Worm (Caenorhabditis elegans): Measurements from ENCODE around the gene Y73B6BL.23.

Y73B6BL.23 gene

DNA sequence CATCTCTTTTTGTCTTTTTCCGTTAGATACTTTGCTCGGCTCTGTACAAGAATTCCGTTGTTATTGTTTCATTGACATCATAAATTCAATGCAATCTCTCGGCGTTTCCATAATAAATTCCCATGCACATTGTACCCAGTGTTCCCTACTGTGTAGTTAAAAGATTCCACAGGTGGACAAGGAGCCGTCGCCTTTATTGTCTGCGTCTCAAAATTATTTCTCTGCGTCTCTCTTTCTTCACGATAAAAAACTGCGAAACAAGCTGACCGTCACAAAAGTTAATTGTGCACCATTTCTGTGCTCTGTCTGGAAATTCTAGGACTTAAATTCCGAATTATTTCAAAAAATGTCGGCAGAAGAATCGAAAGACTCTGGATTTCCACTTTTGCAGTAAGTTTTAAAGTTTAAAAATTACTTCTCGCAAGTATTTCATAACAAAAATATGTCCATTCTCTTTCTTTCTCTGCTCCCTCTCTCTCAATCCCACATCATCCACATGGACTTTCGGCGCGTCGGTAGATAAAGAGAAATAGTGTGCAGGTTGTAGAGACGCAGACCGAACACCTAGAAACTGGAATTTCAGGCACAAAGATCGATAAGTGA is 23.2 kb upstream of the Y73B6BL.23 start:
- TF ChIP-seq C34F6.9 (tag; optimal IDR thresholded peaks at IDR 0.05) = peak; percentile 2
- TF ChIP-seq unc-39 (tag; optimal IDR thresholded peaks at IDR 0.05) = no peak
- no peak for TF ChIP-seq lin-13 (GFP tag; optimal IDR thresholded peaks at IDR 0.05)
- peak; percentile 21 to 39 for TF ChIP-seq lsy-2 (tag; optimal IDR thresholded peaks at IDR 0.05)
- peak; percentile 26 for TF ChIP-seq gmeb-1 (tag; optimal IDR thresholded peaks at IDR 0.05)
- TF ChIP-seq sma-9 (GFP tag; optimal IDR thresholded peaks at IDR 0.05) = peak; percentile 42
- no peak for TF ChIP-seq sma-9 (tag; optimal IDR thresholded peaks at IDR 0.05)
- TF ChIP-seq unc-55 (GFP tag; optimal IDR thresholded peaks at IDR 0.05) = peak; percentile 23
- TF ChIP-seq F13H6.1 (tag; optimal IDR thresholded peaks at IDR 0.05) = peak; percentile 59

DNA sequence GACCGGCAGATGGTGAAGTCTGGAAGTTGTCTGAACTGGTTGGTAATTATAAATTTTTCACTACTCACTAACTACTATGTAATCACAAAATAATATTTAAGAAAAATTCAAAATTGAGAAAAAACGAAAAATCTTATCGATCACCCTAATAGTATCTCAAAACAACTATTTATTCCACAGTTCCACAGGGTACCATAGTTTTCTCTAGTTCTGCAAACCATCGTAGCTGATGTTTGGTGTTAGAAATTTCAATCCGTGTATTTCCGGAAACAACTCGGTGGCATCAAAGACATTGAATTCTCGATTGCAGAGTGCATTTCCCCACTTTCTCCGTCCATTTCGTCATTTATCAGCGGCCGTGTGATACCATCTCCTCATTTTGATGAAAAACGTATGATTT is 22.7 kb upstream of the Y73B6BL.23 start, which contains the start of gene Y73B6BL.31:
Y73B6BL.31 (plus strand) TSS at position 301 of the 400 bp plus-strand sequence.
- TF ChIP-seq ceh-16 (tag; optimal IDR thresholded peaks at IDR 0.05) (no peak), nhr-6 (tag; optimal IDR thresholded peaks at IDR 0.05) (no peak)

DNA sequence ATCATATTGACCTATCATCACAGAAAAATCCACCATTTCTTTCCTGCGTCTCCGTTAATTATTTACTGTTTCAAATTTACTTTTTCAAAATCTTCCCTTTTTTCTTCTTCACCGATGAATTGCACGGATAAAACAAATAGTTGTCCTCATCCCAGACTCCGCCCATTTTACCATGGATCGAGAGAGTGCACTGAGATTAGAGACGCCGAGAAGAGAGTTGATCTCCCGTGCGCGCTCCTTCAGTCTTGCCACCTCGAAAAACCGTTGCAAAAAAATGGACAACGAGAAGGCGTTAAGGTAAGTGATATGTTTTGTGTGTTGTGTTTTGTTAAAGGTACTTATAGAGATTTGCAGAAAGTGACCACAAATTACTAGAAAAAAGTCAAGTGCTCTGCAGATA is 19.2 kb upstream of the Y73B6BL.23 start, which contains the start of gene dlc-5:
dlc-5 (plus strand) TSS at position 154 of the 400 bp plus-strand sequence.
- TF ChIP-seq nhr-21 (tag; optimal IDR thresholded peaks at IDR 0.05) (no peak), snpc-4 (tag; optimal IDR thresholded peaks at IDR 0.05) (no peak), lin-11 (tag; optimal IDR thresholded peaks at IDR 0.05) (no peak), C34F6.9 (tag; optimal IDR thresholded peaks at IDR 0.05) (no peak), ama-1 (optimal IDR thresholded peaks at IDR 0.05) (no peak), ceh-82 (tag; optimal IDR thresholded peaks at IDR 0.05) (no peak), egl-27 (tag; optimal IDR thresholded peaks at IDR 0.05) (no peak), nhr-6 (tag; optimal IDR thresholded peaks at IDR 0.05) (no peak), fos-1 (tag; optimal IDR thresholded peaks at IDR 0.05) (no peak)

ce11 chrIV:6433424-6433823 is 14.5 kb upstream of the Y73B6BL.23 start:
- no peak for TF ChIP-seq nhr-237 (tag; optimal IDR thresholded peaks at IDR 0.05)
- no peak for TF ChIP-seq aly-2 (tag; optimal IDR thresholded peaks at IDR 0.05)
- no peak for TF ChIP-seq lin-13 (GFP tag; optimal IDR thresholded peaks at IDR 0.05)
- peak; percentile 88 for TF ChIP-seq fos-1 (tag; optimal IDR thresholded peaks at IDR 0.05)
- no peak for TF ChIP-seq mdl-1 (tag; optimal IDR thresholded peaks at IDR 0.05)
- TF ChIP-seq mab-5 (tag; optimal IDR thresholded peaks at IDR 0.05) = no peak
- TF ChIP-seq sma-9 (GFP tag; optimal IDR thresholded peaks at IDR 0.05) = peak; percentile 21
- TF ChIP-seq sma-9 (tag; optimal IDR thresholded peaks at IDR 0.05) = no peak
- no peak for TF ChIP-seq nhr-11 (tag; optimal IDR thresholded peaks at IDR 0.05)
- TF ChIP-seq R02D3.7 (tag; optimal IDR thresholded peaks at IDR 0.05) = no peak
- no peak for TF ChIP-seq peb-1 (tag; optimal IDR thresholded peaks at IDR 0.05)
- no peak for TF ChIP-seq nhr-10 (tag; optimal IDR thresholded peaks at IDR 0.05)
- no peak for TF ChIP-seq nhr-129 (tag; optimal IDR thresholded peaks at IDR 0.05)
- no peak for TF ChIP-seq nhr-25 (tag; optimal IDR thresholded peaks at IDR 0.05)
- TF ChIP-seq ZK546.5 (tag; optimal IDR thresholded peaks at IDR 0.05) = no peak
- TF ChIP-seq nhr-23 (tag; optimal IDR thresholded peaks at IDR 0.05) = no peak
- TF ChIP-seq dmd-4 (tag; optimal IDR thresholded peaks at IDR 0.05) = no peak
- peak; percentile 33 for TF ChIP-seq gmeb-1 (tag; optimal IDR thresholded peaks at IDR 0.05)
- no peak for TF ChIP-seq elt-3 (tag; optimal IDR thresholded peaks at IDR 0.05)
- no peak for TF ChIP-seq mbf-1 (tag; optimal IDR thresholded peaks at IDR 0.05)
- TF ChIP-seq crh-2 (tag; optimal IDR thresholded peaks at IDR 0.05) = peak; percentile 19
- TF ChIP-seq ceh-82 (tag; optimal IDR thresholded peaks at IDR 0.05) = no peak
- no peak for TF ChIP-seq lin-11 (tag; optimal IDR thresholded peaks at IDR 0.05)
- TF ChIP-seq elt-1 (tag; optimal IDR thresholded peaks at IDR 0.05) = no peak
- no peak for TF ChIP-seq nhr-21 (tag; optimal IDR thresholded peaks at IDR 0.05)
- TF ChIP-seq lsy-2 (tag; optimal IDR thresholded peaks at IDR 0.05) = no peak
- TF ChIP-seq ama-1 (optimal IDR thresholded peaks at IDR 0.05) = no peak
- TF ChIP-seq nhr-6 (tag; optimal IDR thresholded peaks at IDR 0.05) = no peak
- no peak for TF ChIP-seq sma-3 (GFP tag; optimal IDR thresholded peaks at IDR 0.05)

DNA sequence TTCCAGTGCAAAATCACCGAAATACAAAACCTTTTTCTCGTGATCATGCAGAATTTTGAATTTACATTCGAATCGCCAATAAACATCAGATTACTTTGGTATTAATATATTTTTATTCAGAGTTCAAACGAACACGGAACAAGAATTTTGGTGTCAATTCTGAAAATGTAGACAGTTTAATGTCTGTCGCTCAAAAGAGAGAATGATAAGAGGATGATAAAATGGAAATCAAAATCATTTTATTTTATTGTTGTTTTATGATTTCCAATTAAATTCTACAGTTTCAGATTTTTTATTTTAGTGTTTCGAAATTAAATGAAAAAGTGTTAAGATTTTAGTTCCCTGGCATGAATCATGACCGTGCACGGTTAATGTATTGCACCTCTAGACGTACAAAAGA is 13.5 kb upstream of the Y73B6BL.23 start:
- TF ChIP-seq blmp-1 (tag; optimal IDR thresholded peaks at IDR 0.05; ENCODE audit: insufficient read depth) (no peak), Y55F3AM.14 (GFP tag; optimal IDR thresholded peaks at IDR 0.05) (no peak), ceh-82 (tag; optimal IDR thresholded peaks at IDR 0.05) (no peak), nhr-10 (tag; optimal IDR thresholded peaks at IDR 0.05) (no peak), fos-1 (tag; optimal IDR thresholded peaks at IDR 0.05) (peak; percentile 52), alr-1 (tag; optimal IDR thresholded peaks at IDR 0.05) (no peak)

Measured in whole organism, L2 larva.